Worm (Caenorhabditis elegans): ENCODE results near the gene vit-5.

The vit-5 gene

ce11 chrX:3439823-3440222 lies 36.6 kb downstream of the vit-5 start:
- TF ChIP-seq ama-1 (optimal IDR thresholded peaks at IDR 0.05) (no peak), rnt-1 (tag; optimal IDR thresholded peaks at IDR 0.05) (peak; percentile 59), vab-15 (tag; optimal IDR thresholded peaks at IDR 0.05) (no peak), mep-1 (tag; optimal IDR thresholded peaks at IDR 0.05) (no peak)

- TF ChIP-seq C34B4.2 (tag; optimal IDR thresholded peaks at IDR 0.05) (no peak), tbx-2 (tag; optimal IDR thresholded peaks at IDR 0.05) (no peak), rnt-1 (tag; optimal IDR thresholded peaks at IDR 0.05) (peak; percentile 65)
These were observed 37.0 kb downstream of the vit-5 start for ce11 chrX:3440308-3440707.

DNA sequence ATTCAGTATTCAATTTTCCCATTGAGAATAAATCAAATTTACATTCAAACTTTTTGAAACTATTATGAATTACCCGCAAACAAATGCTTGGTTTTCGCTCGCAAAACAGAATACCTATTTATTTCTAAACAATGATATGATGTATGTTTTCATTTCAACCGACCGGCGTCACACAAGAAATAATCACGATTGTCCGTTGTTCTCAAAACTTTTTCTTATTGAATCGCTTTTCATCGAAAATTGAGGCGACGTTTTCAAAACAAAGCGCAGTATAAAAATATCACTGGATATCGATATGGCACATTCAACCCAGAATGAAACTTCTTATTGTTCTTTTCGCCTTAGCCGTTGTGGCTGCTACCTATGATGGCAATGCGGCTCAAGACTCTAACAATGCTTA lies 38.3 kb downstream of the vit-5 start, which contains the start of gene ZK813.3:
TSS of gene ZK813.3 (plus strand) at position 301 of the 400 bp plus-strand sequence.
- TF ChIP-seq irx-1 (tag; optimal IDR thresholded peaks at IDR 0.05) (no peak), pag-3 (tag; optimal IDR thresholded peaks at IDR 0.05; ENCODE audit: borderline replicate concordance, insufficient read depth) (no peak), lin-35 (GFP tag; optimal IDR thresholded peaks at IDR 0.05) (no peak), fkh-4 (tag; optimal IDR thresholded peaks at IDR 0.05; ENCODE audit: borderline replicate concordance) (no peak)

ce11 chrX:3443526-3443925 lies 40.3 kb downstream of the vit-5 start, which contains the start of gene ZK813.2:
Gene ZK813.2, plus strand, starts transcription at chrX:3443826.
- TF ChIP-seq ceh-90 (tag; optimal IDR thresholded peaks at IDR 0.05) (no peak), efl-3 (GFP tag; optimal IDR thresholded peaks at IDR 0.05) (no peak), irx-1 (tag; optimal IDR thresholded peaks at IDR 0.05) (no peak)

ce11 chrX:3444514-3444913 lies 41.2 kb downstream of the vit-5 start, which contains the start of gene ZK813.7:
Gene ZK813.7, plus strand, starts transcription at chrX:3444814.
- no peak for TF ChIP-seq C34B4.2 (tag; optimal IDR thresholded peaks at IDR 0.05)
- TF ChIP-seq unc-130 (tag; optimal IDR thresholded peaks at IDR 0.05) = no peak
- TF ChIP-seq nhr-76 (tag; optimal IDR thresholded peaks at IDR 0.05) = no peak
- TF ChIP-seq lin-13 (GFP tag; optimal IDR thresholded peaks at IDR 0.05) = no peak
- TF ChIP-seq fos-1 (tag; optimal IDR thresholded peaks at IDR 0.05) = no peak
- no peak for TF ChIP-seq lin-35 (GFP tag; optimal IDR thresholded peaks at IDR 0.05)
- no peak for TF ChIP-seq nhr-20 (tag; optimal IDR thresholded peaks at IDR 0.05)
- no peak for TF ChIP-seq sup-37 (GFP tag; optimal IDR thresholded peaks at IDR 0.05)
- no peak for TF ChIP-seq ets-5 (GFP tag; IDR thresholded peaks at IDR 0.05)
- no peak for TF ChIP-seq isw-1 (GFP tag; IDR thresholded peaks at IDR 0.05)
- TF ChIP-seq efl-3 (GFP tag; optimal IDR thresholded peaks at IDR 0.05) = no peak
- TF ChIP-seq zag-1 (tag; optimal IDR thresholded peaks at IDR 0.05) = no peak
- TF ChIP-seq elt-3 (tag; optimal IDR thresholded peaks at IDR 0.05) = no peak
- no peak for TF ChIP-seq efl-1 (optimal IDR thresholded peaks at IDR 0.05)
- TF ChIP-seq efl-1 (GFP tag; optimal IDR thresholded peaks at IDR 0.05 in 1 of 2) = no peak
- no peak for TF ChIP-seq ceh-8 (GFP tag; optimal IDR thresholded peaks at IDR 0.05)
- no peak for TF ChIP-seq aly-2 (tag; optimal IDR thresholded peaks at IDR 0.05)

ce11 chrX:3446011-3446410 lies 42.7 kb downstream of the vit-5 start, which contains the start of gene ZK813.1:
Gene ZK813.1, plus strand, starts transcription at chrX:3446311.
- no peak for TF ChIP-seq pax-3 (tag; optimal IDR thresholded peaks at IDR 0.05)
- TF ChIP-seq zag-1 (tag; optimal IDR thresholded peaks at IDR 0.05) = no peak

DNA sequence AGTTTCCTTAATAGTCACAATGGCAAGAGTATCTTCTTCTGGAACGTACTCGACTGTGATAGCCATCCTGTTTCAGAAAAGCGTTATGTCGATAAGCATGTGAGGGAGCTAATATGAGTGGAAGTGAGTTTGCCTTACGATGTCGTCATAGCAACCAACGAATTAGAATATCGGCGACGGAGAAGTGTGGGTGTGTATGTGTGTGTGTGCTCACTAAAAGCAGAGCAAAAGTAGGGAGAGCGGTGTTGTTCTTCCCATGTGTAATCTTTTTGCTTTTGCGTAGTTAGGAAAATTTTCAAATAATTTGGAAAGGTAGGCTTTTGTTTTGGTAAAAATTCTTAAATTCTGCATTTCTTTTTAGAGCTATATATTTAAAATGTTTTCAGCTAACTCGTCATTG lies 47.9 kb downstream of the vit-5 start, which contains the start of gene ZK813.5:
TSS of gene ZK813.5 (minus strand) at position 101 of the 400 bp plus-strand sequence.
- TF ChIP-seq ceh-82 (tag; optimal IDR thresholded peaks at IDR 0.05) = no peak
- TF ChIP-seq jun-1 (tag; optimal IDR thresholded peaks at IDR 0.05) = no peak
- no peak for TF ChIP-seq snpc-4 (tag; optimal IDR thresholded peaks at IDR 0.05)
- no peak for TF ChIP-seq nhr-20 (tag; optimal IDR thresholded peaks at IDR 0.05)
- no peak for TF ChIP-seq sup-37 (GFP tag; optimal IDR thresholded peaks at IDR 0.05)
- TF ChIP-seq elt-2 (tag; optimal IDR thresholded peaks at IDR 0.05) = no peak

Measured in whole organism, L1 larva.